Worm (Caenorhabditis elegans) whole organism, L4 larva: ENCODE measurements around the gene gly-6.

Experiments used
- ZK546.5 ChIP-seq, 2 experiments: sonication (generic microtip); optimal IDR thresholded peaks; 2 replicates each; lab custom pipeline; 2017; ENCODE audit warnings: missing biosample characterization in 2 of 2, missing genetic modification characterization in 2 of 2
- gei-8 ChIP-seq: fragments of 200-800 bp; sonication (Bioruptor generic); optimal IDR thresholded peaks from 2 replicates; lab custom pipeline; 2018; ENCODE audit warnings: mild to moderate bottlenecking, missing genetic modification characterization, missing compliant biosample characterization
- jun-1 ChIP-seq: fragments of 150-350 bp; optimal IDR thresholded peaks from 2 replicates; lab custom pipeline; 2014; ENCODE audit warnings: missing biosample characterization, missing genetic modification reagents, missing genetic modification characterization
- lim-7 ChIP-seq: fragments of 200-800 bp; sonication (Bioruptor generic); IDR thresholded peaks from 2 replicates; pipeline ENCODE4 v1.3.6; 2022; ENCODE audit warnings: missing genetic modification characterization, missing compliant biosample characterization
- mep-1 ChIP-seq: fragments of 150-350 bp; sonication (generic microtip); optimal IDR thresholded peaks from 3 replicates; lab custom pipeline; 2014; ENCODE audit warnings: missing biosample characterization, missing genetic modification characterization
- unc-39 ChIP-seq: sonication (generic microtip); optimal IDR thresholded peaks from 2 replicates; lab custom pipeline; 2017; ENCODE audit warnings: missing biosample characterization, missing genetic modification characterization
- unc-62 ChIP-seq, 3 experiments: fragments of 150-350 bp in 1 of 3; sonication (generic microtip); optimal IDR thresholded peaks in 2 of 3; peaks in 1 of 3; 1 replicate in 1 of 3; 2 replicates in 2 of 3; lab custom pipeline; 2014 to 2017; ENCODE audit warnings: missing biosample characterization in 3 of 3, missing genetic modification characterization in 3 of 3, missing genetic modification reagents in 3 of 3, missing genotype in 1 of 3

- TF ChIP-seq jun-1 (tag; lab: Kevin White, UChicago), result no peak
- TF ChIP-seq unc-62 (GFP tag; optimal IDR thresholded peaks at IDR 0.05 in 1 of 2; lab: Kevin White, UChicago), result peak in 1 of 2 experiments; percentile 83
- TF ChIP-seq unc-62 (tag; optimal IDR thresholded peaks at IDR 0.05; lab: Kevin White, UChicago), result no peak
- TF ChIP-seq lim-7, result no peak
- no peak for TF ChIP-seq unc-39 (tag; lab: Kevin White, UChicago)
- TF ChIP-seq mep-1 (tag; lab: Kevin White, UChicago), result no peak
- no peak for TF ChIP-seq gei-8 (GFP tag; lab: Kevin White, UChicago)
- no peak for TF ChIP-seq ZK546.5 (tag; optimal IDR thresholded peaks at IDR 0.05; lab: Kevin White, UChicago)
These were observed 13.8 kb downstream of the gly-6 start, which contains the start of gene tag-131 for ce11 chrIII:4317065-4317752.
